Worm (Caenorhabditis elegans) whole organism, dauer: ENCODE measurements around the gene pmp-2.

Experiments
- unc-62 ChIP-seq: sonication (generic microtip); optimal IDR thresholded peaks from 2 replicates; lab custom pipeline; 2017; ENCODE audit warnings: missing biosample characterization, missing genetic modification reagents, missing genetic modification characterization

pmp-2 gene

DNA sequence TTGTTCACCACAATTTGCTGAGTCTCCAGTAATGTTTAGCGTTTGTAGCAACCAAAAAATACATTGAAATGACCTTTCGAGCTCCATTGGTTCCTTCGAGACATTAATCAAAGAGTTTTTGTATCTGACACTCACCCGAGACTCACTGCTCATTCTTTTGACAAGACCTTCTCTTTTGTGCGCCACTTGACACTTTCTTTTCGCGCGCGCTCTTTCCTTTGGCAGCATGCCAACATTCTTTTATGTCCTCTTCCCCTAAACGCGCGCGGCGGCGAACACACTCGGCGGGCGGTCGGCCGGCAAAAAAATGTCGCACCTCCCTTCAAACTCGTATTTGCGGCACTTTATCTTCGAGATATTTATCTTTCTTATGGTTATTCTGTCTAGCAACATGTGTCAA lies 43.9 kb downstream of the pmp-2 start:
- no peak for TF ChIP-seq unc-62 (GFP tag; lab: Kevin White, UChicago)

DNA sequence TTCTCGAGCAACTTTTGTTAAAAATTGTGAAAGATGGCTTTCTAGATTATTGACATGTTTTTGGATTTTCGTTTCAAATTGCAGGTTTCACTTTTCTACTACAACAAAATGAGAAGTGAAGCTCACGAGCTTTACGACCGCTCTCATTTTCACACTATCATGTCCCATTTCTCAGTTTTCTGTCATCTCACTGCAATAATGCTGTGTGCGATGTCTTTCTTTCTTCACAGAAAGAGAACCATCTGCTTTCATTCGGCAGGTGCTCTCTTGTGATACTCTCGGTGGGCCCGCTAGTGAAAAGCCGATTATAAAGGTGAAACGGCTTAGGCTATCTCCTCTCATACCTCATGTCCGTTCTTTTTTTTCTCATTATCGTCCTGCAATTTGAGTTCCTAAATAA lies 44.4 kb downstream of the pmp-2 start:
- no peak for TF ChIP-seq unc-62 (GFP tag; lab: Kevin White, UChicago)

DNA sequence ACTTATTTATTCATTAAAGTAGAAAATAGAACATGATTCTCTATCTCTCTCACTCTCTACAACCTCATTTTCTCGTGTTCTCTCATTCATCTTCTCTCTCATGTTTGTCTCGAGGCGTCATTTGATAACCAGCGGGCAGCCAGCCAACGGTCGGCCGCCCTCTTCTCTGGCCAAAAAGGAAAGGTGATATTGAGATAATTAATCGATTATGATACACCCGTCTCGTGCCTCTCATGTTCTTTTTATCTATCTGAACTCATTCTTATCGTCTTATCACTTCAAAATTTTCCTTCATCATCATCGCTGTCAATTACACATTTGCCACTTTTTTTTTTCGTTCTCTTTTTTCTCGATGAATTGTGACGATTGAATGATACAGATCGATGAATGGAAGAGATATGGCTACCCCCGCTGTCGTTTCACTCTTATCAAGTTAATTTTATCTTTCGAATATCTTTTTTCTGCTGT lies 44.9 kb downstream of the pmp-2 start:
- TF ChIP-seq unc-62 (GFP tag; lab: Kevin White, UChicago), result no peak

DNA sequence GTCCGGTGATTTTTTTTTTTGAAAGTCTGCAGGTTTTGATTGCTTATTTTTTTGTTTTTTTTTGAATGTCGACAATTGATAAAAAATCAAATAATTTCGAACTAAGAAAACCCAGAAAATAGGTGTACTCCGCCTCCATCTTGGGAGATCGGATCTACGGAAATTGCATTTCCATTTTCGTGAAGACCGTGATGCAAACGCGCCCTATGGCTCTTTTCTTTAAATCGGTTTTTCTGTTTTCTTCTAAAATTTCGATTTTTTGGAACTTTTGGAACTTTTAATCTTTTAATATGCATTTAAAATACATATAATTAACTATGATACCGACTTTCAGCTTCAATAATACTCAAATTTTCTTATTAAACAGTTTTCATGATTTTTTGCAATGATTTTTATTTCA lies 45.6 kb downstream of the pmp-2 start:
- TF ChIP-seq unc-62 (GFP tag; lab: Kevin White, UChicago), result no peak

DNA sequence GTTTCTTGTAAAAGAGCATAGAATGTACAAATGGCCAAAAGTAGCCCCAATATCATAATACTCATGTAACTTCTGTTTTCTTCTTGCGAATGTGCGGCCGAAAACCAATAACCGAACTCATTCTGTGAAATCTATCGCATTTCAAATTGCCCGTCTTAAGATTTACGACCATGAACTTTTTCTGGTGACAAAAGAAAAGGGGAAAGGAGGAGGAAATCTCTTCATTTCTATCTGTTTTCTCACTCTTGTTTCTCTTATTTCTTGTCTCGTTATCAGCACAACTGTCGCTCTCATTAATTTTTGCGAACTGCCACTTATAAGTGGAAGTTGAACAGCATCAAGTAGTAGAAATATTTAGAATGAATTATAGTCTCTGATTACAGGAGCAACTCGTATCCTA lies 46.5 kb downstream of the pmp-2 start:
- no peak for TF ChIP-seq unc-62 (GFP tag; lab: Kevin White, UChicago)

DNA sequence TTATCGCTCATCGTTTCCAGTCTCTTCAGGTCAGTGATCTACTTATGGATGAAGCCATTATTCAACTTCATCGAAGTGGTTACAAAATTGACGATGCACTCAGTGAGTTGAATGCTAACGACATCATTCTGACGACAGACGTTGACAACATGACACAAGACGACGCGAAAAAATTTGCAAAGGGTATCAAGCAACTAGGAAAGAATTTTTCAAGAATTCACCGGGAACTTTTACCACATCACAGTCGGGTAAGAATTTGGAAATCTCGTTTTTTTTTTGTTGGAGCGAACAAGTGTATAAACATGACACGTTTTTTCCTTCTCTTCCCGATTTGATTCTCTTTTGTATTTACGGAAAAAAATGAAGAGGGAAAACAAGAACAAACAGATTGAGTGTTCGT lies 46.9 kb downstream of the pmp-2 start:
- no peak for TF ChIP-seq unc-62 (GFP tag; lab: Kevin White, UChicago)

DNA sequence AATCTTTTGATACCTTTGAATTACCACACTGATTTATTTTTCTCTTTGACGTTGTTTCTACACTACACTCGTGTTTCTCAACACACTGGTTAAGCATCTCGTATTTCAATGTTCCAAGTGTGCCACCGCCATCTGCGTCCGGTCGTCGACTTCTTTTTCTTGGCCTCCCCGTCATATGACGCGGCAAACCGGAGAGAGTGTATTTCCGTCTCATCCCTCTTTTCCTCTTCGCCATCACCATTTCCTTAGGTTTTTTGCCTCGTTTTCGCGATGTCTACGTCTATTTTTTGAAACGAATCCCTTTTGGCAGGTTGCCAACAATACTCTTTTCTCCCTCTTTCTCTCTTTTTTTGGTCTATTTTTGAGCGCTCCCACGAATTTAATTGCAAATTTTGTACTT lies 48.6 kb downstream of the pmp-2 start:
- TF ChIP-seq unc-62 (GFP tag; lab: Kevin White, UChicago), result no peak

DNA sequence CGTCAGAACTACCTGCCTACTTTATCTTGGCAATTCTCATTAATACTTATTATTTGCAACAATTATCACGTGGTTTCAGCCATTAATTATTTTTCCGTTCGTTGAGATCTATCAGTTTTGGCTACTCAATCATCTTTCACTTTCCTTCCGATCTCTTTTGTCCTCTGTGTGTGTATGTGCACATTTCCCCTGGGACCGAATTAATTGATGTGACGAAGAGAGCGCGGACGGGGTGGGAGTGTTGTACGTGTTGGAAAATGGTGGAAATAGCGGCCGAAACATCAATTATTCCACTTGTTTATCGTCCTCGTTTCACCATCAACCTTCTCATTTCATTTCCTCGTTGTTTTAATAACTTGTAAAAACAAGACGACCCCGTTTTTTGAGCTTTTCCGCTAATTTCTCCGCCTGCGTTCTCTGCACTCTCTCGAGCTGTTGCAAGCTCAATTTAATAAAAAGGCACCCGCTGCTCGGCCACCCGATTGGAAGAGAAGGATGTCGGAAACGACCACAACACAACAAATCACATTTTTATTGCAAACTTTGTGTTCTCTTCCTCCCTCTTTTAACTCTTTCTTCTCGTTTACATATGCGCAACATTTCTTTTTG lies 49.2 kb downstream of the pmp-2 start:
- TF ChIP-seq unc-62 (GFP tag; lab: Kevin White, UChicago), result no peak

DNA sequence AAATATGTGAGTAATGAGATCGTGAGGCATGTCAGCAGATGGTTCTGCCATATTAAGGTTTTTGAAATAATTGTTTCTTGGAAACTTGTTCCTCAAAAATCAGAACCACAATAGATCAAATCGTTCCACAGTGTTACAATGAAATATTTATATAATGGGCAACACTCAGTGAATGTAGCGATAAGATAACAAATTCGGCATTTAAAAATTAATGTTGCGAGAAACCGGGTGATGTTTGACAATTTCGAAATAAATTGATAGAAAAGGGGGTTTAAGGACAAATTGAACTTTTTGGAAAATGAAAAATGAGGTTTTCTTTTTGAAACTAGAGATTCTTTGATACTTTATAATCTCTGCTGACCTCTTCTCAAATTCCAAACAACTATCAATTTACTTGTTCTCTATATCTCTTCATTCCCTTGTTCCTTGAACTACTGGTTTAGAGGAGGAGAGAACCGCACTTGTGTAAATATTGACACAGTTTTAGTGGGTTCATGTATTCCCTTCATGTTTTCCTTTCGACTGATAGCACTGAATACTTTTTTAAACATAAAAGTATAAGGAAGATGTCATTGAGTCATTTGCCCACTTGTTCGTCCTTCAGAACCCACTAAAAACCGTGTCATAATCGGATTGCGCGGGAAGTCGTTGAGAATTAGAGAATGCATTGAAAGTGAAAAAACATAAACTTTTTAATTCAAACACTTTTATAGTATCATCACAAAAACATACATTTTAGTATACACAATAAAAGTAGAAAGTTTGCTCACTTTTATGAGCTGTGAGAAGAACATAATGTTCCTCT lies 50.6 kb downstream of the pmp-2 start:
- TF ChIP-seq unc-62 (GFP tag; lab: Kevin White, UChicago), result no peak

DNA sequence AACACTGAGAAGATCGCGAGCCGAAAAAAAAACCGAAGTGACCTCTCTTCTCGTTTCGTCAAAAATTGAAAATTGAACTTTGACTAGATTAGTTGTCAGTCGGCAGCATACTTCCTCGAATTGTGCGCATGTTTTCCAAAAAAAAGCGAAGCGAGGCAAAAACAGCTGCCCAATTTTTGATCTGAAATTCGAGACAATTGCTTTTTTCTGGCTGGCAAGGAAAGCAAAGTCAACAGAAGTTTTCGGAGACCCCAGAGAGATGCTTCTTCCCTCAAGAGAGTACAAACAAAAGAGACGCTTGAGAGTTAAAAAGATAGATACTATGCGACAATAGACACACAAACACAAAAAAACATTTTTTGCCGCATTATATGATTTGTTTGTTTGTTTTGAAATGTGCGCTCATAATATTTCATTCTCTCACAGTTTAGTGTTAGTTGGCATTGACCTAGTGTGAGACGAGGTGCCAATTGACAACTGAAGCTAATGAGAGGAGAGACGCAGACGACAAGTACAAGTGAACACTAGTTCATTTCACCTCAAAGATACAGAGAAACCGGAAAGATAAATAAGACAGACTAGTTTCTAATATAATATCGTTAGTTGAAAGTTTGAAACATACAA lies 51.5 kb downstream of the pmp-2 start:
- TF ChIP-seq unc-62 (GFP tag; lab: Kevin White, UChicago), result no peak

DNA sequence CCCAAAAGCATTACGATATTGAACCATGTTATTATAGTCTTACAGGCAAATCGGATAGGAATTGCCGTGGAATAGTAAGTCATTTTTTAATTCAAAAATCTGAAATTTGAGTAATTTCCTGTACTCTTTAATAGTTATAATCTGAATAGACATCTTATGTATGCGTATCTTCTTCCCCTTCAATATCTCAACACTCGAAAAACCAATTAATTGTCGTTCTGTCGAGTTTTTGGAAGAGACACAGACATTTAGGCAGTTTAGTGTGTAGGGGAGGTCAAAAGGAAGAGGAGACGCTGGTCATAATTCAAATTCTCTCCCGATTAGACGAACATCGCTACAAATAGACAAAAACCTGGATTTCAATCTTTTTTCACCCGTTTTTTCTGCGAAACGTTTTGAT lies 52.1 kb downstream of the pmp-2 start:
- no peak for TF ChIP-seq unc-62 (GFP tag; lab: Kevin White, UChicago)

DNA sequence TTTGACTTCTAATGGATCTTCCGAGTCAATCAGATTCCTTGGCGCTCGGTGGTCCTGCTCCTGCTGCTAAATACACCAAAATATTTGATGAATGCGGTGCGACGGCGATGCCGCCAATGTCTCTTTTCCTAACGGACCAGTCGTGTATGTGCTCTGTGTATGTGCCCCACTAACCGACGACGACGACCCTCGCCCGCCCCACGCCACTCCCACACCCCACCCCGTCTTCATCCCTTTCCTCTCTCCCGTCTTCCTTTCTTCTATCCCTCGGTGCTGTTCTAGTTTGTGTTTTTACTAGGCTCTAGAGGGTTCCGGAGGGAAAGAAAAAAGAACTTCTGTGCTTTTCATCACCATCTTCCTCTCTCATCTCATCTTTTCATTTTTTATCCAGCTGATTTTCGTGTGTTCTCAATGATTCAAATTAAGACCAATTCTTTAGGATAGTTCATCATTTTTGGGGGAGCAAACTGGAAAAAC lies 53.0 kb downstream of the pmp-2 start, which contains the start of gene egl-27:
egl-27 (plus strand) TSS at position 427 of the 477 bp plus-strand sequence.
- TF ChIP-seq unc-62 (GFP tag; lab: Kevin White, UChicago), result no peak
